Fruit fly (Drosophila melanogaster): ENCODE results near the gene Lnk.

- TF ChIP-seq ovo (GFP tag; optimal IDR thresholded peaks at IDR 0.05) (no peak), CG5204 (GFP tag; optimal IDR thresholded peaks at IDR 0.05) (no peak), CG12768 (GFP tag; optimal IDR thresholded peaks at IDR 0.05) (no peak), CG14711 (tag; optimal IDR thresholded peaks at IDR 0.05) (no peak), CG7101 (tag; optimal IDR thresholded peaks at IDR 0.05) (no peak), CG33017 (tag; optimal IDR thresholded peaks at IDR 0.05) (no peak), toe (GFP tag; optimal IDR thresholded peaks at IDR 0.05) (no peak), CG1620 (GFP tag; optimal IDR thresholded peaks at IDR 0.05) (no peak)
Observed at dm6 chr3R:25919912-25920311, 31.6 kb downstream of the Lnk start.
